Worm (Caenorhabditis elegans) whole organism, early embryonic: ENCODE results near the gene K10B3.1.

ENCODE experiments used
- B0310.2 ChIP-seq: sonication (generic microtip); optimal IDR thresholded peaks from 2 replicates; lab custom pipeline; 2016; ENCODE audit warnings: mild to moderate bottlenecking, missing genetic modification characterization, missing compliant biosample characterization
- F13C5.2 ChIP-seq: sonication (generic microtip); optimal IDR thresholded peaks from 2 replicates; lab custom pipeline; 2017; ENCODE audit warnings: mild to moderate bottlenecking, missing genetic modification characterization, inconsistent platforms, missing compliant biosample characterization
- aly-1 ChIP-seq: sonication (generic microtip); optimal IDR thresholded peaks from 2 replicates; lab custom pipeline; 2016; ENCODE audit warnings: missing genetic modification characterization, missing compliant biosample characterization
- ama-1 ChIP-seq: fragments of 150-350 bp; optimal IDR thresholded peaks from 2 replicates; lab custom pipeline; 2014
- ceh-13 ChIP-seq: fragments of 200-800 bp; sonication (Bioruptor generic); optimal IDR thresholded peaks from 2 replicates; lab custom pipeline; 2018; ENCODE audit warnings: mild to moderate bottlenecking, missing genetic modification characterization, missing compliant biosample characterization
- ceh-36 ChIP-seq: sonication (generic microtip); optimal IDR thresholded peaks from 2 replicates; lab custom pipeline; 2016; ENCODE audit warnings: missing genetic modification characterization, inconsistent platforms, missing compliant biosample characterization
- ets-7 ChIP-seq: sonication (generic microtip); optimal IDR thresholded peaks from 2 replicates; lab custom pipeline; 2016; ENCODE audit warnings: missing genotype, missing genetic modification characterization, missing compliant biosample characterization
- flt-1 ChIP-seq: fragments of 200-800 bp; sonication (Bioruptor generic); IDR thresholded peaks from 2 replicates; pipeline ENCODE4 v1.3.6; 2022; ENCODE audit warnings: missing genetic modification characterization, missing compliant biosample characterization
- hmbx-1 ChIP-seq: sonication (generic microtip); optimal IDR thresholded peaks from 2 replicates; lab custom pipeline; 2016; ENCODE audit warnings: mild to moderate bottlenecking, missing genetic modification characterization, missing compliant biosample characterization
- hmg-4 ChIP-seq: fragments of 200-800 bp; sonication (Bioruptor generic); optimal IDR thresholded peaks from 2 replicates; lab custom pipeline; 2018; ENCODE audit warnings: mild to moderate bottlenecking, missing genetic modification characterization, missing compliant biosample characterization
- hnd-1 ChIP-seq: sonication (generic microtip); optimal IDR thresholded peaks from 2 replicates; lab custom pipeline; 2016; ENCODE audit warnings: missing genetic modification characterization, missing compliant biosample characterization
- pes-1 ChIP-seq: fragments of 200-800 bp; sonication (Bioruptor generic); IDR thresholded peaks from 2 replicates; pipeline ENCODE4 v1.3.6; 2022; ENCODE audit warnings: missing genetic modification reagents, missing genetic modification characterization, missing compliant biosample characterization
- scrt-1 ChIP-seq: fragments of 200-800 bp; sonication (Bioruptor generic); IDR thresholded peaks from 2 replicates; pipeline ENCODE4 v1.3.6; 2022; ENCODE audit warnings: missing genetic modification characterization, missing compliant biosample characterization
- sea-1 ChIP-seq: fragments of 200-800 bp; sonication (Bioruptor generic); conservative IDR thresholded peaks from 2 replicates; pipeline ENCODE4 v1.3.6; 2022; ENCODE audit warnings: missing genetic modification characterization, missing compliant biosample characterization
- tbx-11 ChIP-seq: fragments of 200-800 bp; sonication (Bioruptor generic); IDR thresholded peaks from 2 replicates; pipeline ENCODE4 v1.3.6; 2022; ENCODE audit warnings: missing genetic modification characterization, missing compliant biosample characterization
- tbx-37 ChIP-seq: fragments of 200-800 bp; sonication (Bioruptor generic); conservative IDR thresholded peaks from 2 replicates; pipeline ENCODE4 v1.3.6; 2022; ENCODE audit warnings: missing genetic modification reagents, missing genetic modification characterization, missing compliant biosample characterization
- tra-4 ChIP-seq: sonication (generic microtip); optimal IDR thresholded peaks from 2 replicates; lab custom pipeline; 2017; ENCODE audit warnings: missing genetic modification characterization, missing compliant biosample characterization

The K10B3.1 gene

DNA sequence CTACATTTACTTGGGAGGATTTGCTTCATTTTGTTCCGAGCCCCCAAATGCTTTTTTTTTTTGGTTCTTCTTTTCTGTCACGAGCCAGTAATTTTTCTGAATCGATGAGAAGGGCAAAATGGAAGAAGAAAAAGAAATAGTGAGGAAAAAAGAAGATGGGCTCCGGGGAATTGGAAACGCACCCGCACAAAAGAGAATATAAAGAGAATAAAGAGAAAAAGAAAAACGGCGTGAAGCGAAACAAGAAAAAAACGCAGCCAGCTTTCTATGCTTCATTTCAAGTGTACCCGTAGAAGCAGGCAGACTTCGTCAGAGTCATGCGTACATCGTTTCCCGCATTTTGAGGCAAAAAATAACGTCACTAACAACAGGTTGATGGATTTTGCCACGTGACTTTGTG lies 24.2 kb upstream of the K10B3.1 start:
- TF ChIP-seq hmbx-1 (tag; lab: Kevin White, UChicago) (no peak), tbx-37 (GFP tag; lab: Robert Waterston, UW) (no peak), scrt-1 (no peak), hnd-1 (tag; lab: Kevin White, UChicago) (no peak), ets-7 (tag; lab: Kevin White, UChicago) (no peak), tbx-11 (GFP tag; lab: Robert Waterston, UW) (no peak), tra-4 (tag; lab: Kevin White, UChicago) (no peak), aly-1 (no peak)

DNA sequence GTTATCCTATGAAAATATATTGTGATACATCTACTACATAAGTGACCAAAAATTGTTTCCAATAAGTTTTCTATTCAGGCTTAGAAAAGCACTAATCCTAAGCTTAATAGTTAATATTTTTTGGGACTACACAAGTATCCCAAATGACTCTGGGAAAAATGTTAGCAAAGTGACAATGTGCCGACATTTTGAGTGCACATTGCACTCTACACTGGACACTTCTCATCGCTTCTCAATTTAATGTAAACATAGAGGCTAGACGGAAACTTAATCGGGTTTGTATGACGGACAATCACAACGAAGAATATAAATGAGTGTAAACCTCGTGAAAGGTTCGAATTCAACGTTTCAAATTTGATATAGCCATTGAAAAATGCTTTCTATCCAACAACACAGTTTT lies 23.6 kb upstream of the K10B3.1 start:
- TF ChIP-seq scrt-1 (no peak), hmbx-1 (tag; lab: Kevin White, UChicago) (no peak), pes-1 (GFP tag; lab: Robert Waterston, UW) (no peak), tbx-11 (GFP tag; lab: Robert Waterston, UW) (no peak), F13C5.2 (tag; lab: Kevin White, UChicago) (no peak), tra-4 (tag; lab: Kevin White, UChicago) (no peak), flt-1 (GFP tag; lab: Robert Waterston, UW) (no peak), ceh-13 (GFP tag; lab: Kevin White, UChicago) (no peak), sea-1 (GFP tag; lab: Robert Waterston, UW) (no peak), hmg-4 (no peak), B0310.2 (tag; lab: Kevin White, UChicago) (no peak), hnd-1 (tag; lab: Kevin White, UChicago) (no peak), aly-1 (no peak), ama-1 (lab: Kevin White, UChicago) (no peak), ets-7 (tag; lab: Kevin White, UChicago) (no peak), ceh-36 (no peak), tbx-37 (GFP tag; lab: Robert Waterston, UW) (no peak)

ce11 chrX:3112946-3113427 lies 22.3 kb upstream of the K10B3.1 start, which contains the start of gene gpd-3:
TSS of gene gpd-3 (minus strand) at chrX:3113341.
- TF ChIP-seq hnd-1 (tag; lab: Kevin White, UChicago) (no peak), F13C5.2 (tag; lab: Kevin White, UChicago) (no peak), ets-7 (tag; lab: Kevin White, UChicago) (no peak), ceh-13 (GFP tag; lab: Kevin White, UChicago) (no peak), hmbx-1 (tag; lab: Kevin White, UChicago) (no peak), ceh-36 (no peak), ama-1 (lab: Kevin White, UChicago) (no peak), flt-1 (GFP tag; lab: Robert Waterston, UW) (no peak), hmg-4 (no peak), tbx-11 (GFP tag; lab: Robert Waterston, UW) (no peak), aly-1 (no peak), B0310.2 (tag; lab: Kevin White, UChicago) (no peak), sea-1 (GFP tag; lab: Robert Waterston, UW) (no peak), tra-4 (tag; lab: Kevin White, UChicago) (no peak), scrt-1 (no peak)

DNA sequence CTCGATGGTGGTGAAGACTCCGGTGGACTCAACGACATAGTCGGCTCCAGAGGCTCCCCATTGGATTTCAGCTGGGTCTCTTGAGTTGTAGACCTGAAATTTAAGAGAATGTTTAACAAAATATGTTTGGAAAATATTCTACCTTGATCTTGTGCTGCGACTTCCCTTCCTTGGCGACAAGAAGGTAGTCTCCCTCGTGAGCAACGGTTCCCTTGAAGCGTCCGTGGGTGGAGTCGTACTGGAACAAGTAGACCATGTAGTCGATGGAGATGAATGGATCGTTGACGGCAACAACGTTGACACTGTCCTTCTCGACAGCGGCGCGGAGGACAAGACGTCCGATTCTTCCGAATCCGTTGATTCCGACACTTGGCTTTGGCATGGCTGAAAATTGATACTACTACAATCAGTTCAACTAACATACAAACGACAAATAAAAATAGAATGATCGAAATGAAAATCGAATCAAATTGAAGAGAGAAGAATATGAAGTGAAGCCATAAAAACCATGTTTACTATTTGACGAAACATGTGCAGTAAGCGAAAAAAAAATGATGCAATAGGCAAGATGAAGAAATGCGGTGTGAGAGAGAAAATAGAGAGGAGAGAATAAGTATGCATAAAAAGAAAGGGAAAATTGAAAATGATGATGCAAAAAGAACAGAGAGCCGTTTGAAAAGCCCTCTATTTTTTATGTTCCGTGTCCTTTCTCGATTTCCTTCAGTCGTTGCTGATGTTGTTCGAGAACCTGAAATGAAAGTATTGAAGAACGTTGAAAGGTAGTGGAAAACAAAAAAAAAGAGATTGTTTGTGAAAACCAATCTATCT lies 20.8 kb upstream of the K10B3.1 start, which contains the start of gene gpd-2:
Gene gpd-2, minus strand, starts transcription at position 384 of the 828 bp plus-strand sequence.
- TF ChIP-seq ceh-36: no peak
- TF ChIP-seq scrt-1: no peak
- TF ChIP-seq pes-1 (GFP tag; lab: Robert Waterston, UW): no peak

- TF ChIP-seq sea-1 (GFP tag; lab: Robert Waterston, UW) (no peak), hmg-4 (no peak), ama-1 (lab: Kevin White, UChicago) (no peak), flt-1 (GFP tag; lab: Robert Waterston, UW) (no peak), tra-4 (tag; lab: Kevin White, UChicago) (no peak), B0310.2 (tag; lab: Kevin White, UChicago) (no peak), ceh-36 (no peak), aly-1 (no peak), tbx-37 (GFP tag; lab: Robert Waterston, UW) (no peak), hmbx-1 (tag; lab: Kevin White, UChicago) (no peak), scrt-1 (no peak), ets-7 (tag; lab: Kevin White, UChicago) (no peak), tbx-11 (GFP tag; lab: Robert Waterston, UW) (no peak), F13C5.2 (tag; lab: Kevin White, UChicago) (no peak)
These were observed 19.9 kb upstream of the K10B3.1 start for ce11 chrX:3115134-3116032.

ce11 chrX:3116033-3116876 lies 19.0 kb upstream of the K10B3.1 start, which contains the start of gene mai-1:
TSS of gene mai-1 (minus strand) at chrX:3116589.
- peak; percentile 52; the same call in 1 of the 2 replicates for TF ChIP-seq pes-1 (GFP tag; lab: Robert Waterston, UW)
- no peak for TF ChIP-seq ama-1 (lab: Kevin White, UChicago)
- TF ChIP-seq hmg-4: peak; percentile 21
- peak; percentile 30 for TF ChIP-seq F13C5.2 (tag; lab: Kevin White, UChicago)
- no peak for TF ChIP-seq ceh-13 (GFP tag; lab: Kevin White, UChicago)
- TF ChIP-seq scrt-1: no peak
